Fruit fly (Drosophila melanogaster) whole organism, adult: Measurements from ENCODE around the gene Mdh2.

Source experiments
- CG11617 ChIP-seq: fragments of 200-800 bp; sonication (Bioruptor generic); optimal IDR thresholded peaks from 2 replicates; lab custom pipeline; 2017; ENCODE audit warnings: mild to moderate bottlenecking, missing biosample characterization, missing genetic modification reagents, missing genetic modification characterization
- CG12768 ChIP-seq: fragments of 200-800 bp; sonication (Bioruptor generic); optimal IDR thresholded peaks from 2 replicates; lab custom pipeline; 2017; ENCODE audit warnings: missing biosample characterization, missing genetic modification characterization, mild to moderate bottlenecking, moderate library complexity, missing genetic modification reagents
- CG5204 ChIP-seq: fragments of 200-800 bp; sonication (Bioruptor generic); optimal IDR thresholded peaks from 2 replicates; lab custom pipeline; 2016; ENCODE audit warnings: missing biosample characterization, missing genetic modification characterization
- CG7045 ChIP-seq: fragments of 200-800 bp; sonication (Bioruptor generic); optimal IDR thresholded peaks from 2 replicates; lab custom pipeline; 2017; ENCODE audit warnings: missing biosample characterization, mild to moderate bottlenecking, missing genetic modification characterization
- CG7101 ChIP-seq: fragments of 200-800 bp; sonication (Bioruptor generic); optimal IDR thresholded peaks from 2 replicates; lab custom pipeline; 2018; ENCODE audit warnings: missing biosample characterization, mild to moderate bottlenecking, missing genetic modification characterization, moderate library complexity
- Clk ChIP-seq: fragments of 200-800 bp; sonication (Bioruptor generic); optimal IDR thresholded peaks from 2 replicates; lab custom pipeline; 2017; ENCODE audit warnings: missing biosample characterization, missing genetic modification characterization
- Crg-1 ChIP-seq: fragments of 200-800 bp; sonication (Bioruptor generic); optimal IDR thresholded peaks from 2 replicates; lab custom pipeline; 2016; ENCODE audit warnings: missing biosample characterization, missing genetic modification characterization
- cic ChIP-seq: fragments of 200-800 bp; sonication (Bioruptor generic); optimal IDR thresholded peaks from 2 replicates; lab custom pipeline; 2017; ENCODE audit warnings: missing biosample characterization, mild to moderate bottlenecking, missing genetic modification characterization, moderate library complexity
- kay ChIP-seq: fragments of 200-800 bp; sonication (Bioruptor generic); peaks from one replicate; lab custom pipeline; 2016; ENCODE audit warnings: missing biosample characterization, missing genetic modification characterization, borderline replicate concordance
- ovo ChIP-seq: fragments of 200-800 bp; sonication (Bioruptor generic); optimal IDR thresholded peaks from 2 replicates; lab custom pipeline; 2016; ENCODE audit warnings: missing biosample characterization, missing genetic modification characterization
- pad ChIP-seq: fragments of 200-800 bp; sonication (Bioruptor generic); optimal IDR thresholded peaks from 3 replicates; lab custom pipeline; 2017; ENCODE audit warnings: missing biosample characterization, missing genetic modification characterization, mild to moderate bottlenecking, moderate library complexity, missing genetic modification reagents
- toe ChIP-seq: fragments of 200-800 bp; sonication (Bioruptor generic); optimal IDR thresholded peaks from 2 replicates; lab custom pipeline; 2016; ENCODE audit warnings: missing biosample characterization, missing genetic modification characterization

DNA sequence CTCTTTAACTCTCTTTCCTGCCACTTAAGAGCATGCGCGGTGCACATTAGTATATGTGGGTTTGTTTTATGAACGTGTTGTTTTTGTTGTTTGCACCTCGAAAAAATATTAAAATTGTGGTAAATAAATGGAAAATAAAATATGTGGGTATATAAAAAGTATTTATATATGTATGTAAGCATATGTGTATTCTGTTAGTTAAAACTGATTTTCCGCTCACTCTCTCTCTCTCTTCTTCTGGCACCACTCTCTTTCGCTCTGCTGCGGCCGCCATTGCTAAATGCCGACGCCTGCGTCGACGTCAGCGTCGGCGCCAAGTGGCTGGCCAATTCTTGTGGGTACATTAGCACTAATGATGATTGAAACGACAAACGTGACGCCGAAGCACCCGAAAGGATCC is 39.1 kb downstream of the Mdh2 start:
- TF ChIP-seq ovo (GFP tag; lab: Kevin White, UChicago): no peak
- TF ChIP-seq CG7101 (tag; lab: Kevin White, UChicago): no peak
- no peak for TF ChIP-seq CG5204 (GFP tag; lab: Kevin White, UChicago)
- TF ChIP-seq CG12768 (GFP tag; lab: Kevin White, UChicago): no peak
- no peak for TF ChIP-seq CG7045
- no peak for TF ChIP-seq CG11617 (GFP tag; lab: Kevin White, UChicago)
- TF ChIP-seq Crg-1 (GFP tag; lab: Kevin White, UChicago): no peak
- no peak for TF ChIP-seq pad (GFP tag; lab: Kevin White, UChicago)
- no peak for TF ChIP-seq toe (GFP tag; lab: Kevin White, UChicago)
- no peak for TF ChIP-seq kay (GFP tag; lab: Kevin White, UChicago)
- TF ChIP-seq cic: no peak
- TF ChIP-seq Clk: no peak
